Worm (Caenorhabditis elegans) whole organism, L4 larva: Measurements from ENCODE around the gene srsx-27.

ENCODE experiments used
- aly-2 ChIP-seq: sonication (generic microtip); optimal IDR thresholded peaks from 2 replicates; lab custom pipeline; 2018; ENCODE audit warnings: missing biosample characterization, missing genetic modification characterization
- ama-1 ChIP-seq: fragments of 150-350 bp; optimal IDR thresholded peaks from 2 replicates; lab custom pipeline; 2014; ENCODE audit warnings: inconsistent platforms, mixed read lengths
- dpl-1 ChIP-seq: fragments of 150-350 bp; optimal IDR thresholded peaks from 2 replicates; lab custom pipeline; 2014; ENCODE audit warnings: missing biosample characterization, missing genetic modification reagents, missing genetic modification characterization
- duxl-1 ChIP-seq: sonication (generic microtip); optimal IDR thresholded peaks from 2 replicates; lab custom pipeline; 2016; ENCODE audit warnings: mild to moderate bottlenecking, missing genetic modification characterization, moderate library complexity, missing compliant biosample characterization; ENCODE audit not compliant: poor library complexity
- dve-1 ChIP-seq: sonication (generic microtip); optimal IDR thresholded peaks from 2 replicates; lab custom pipeline; 2017; ENCODE audit warnings: antibody characterized with exemption, mild to moderate bottlenecking, missing genetic modification characterization, missing compliant biosample characterization; ENCODE audit not compliant: insufficient read depth
- egl-27 ChIP-seq: sonication (generic microtip); optimal IDR thresholded peaks from 3 replicates; lab custom pipeline; 2017; ENCODE audit warnings: missing biosample characterization, missing genetic modification reagents, missing genetic modification characterization
- jun-1 ChIP-seq: fragments of 150-350 bp; optimal IDR thresholded peaks from 2 replicates; lab custom pipeline; 2014; ENCODE audit warnings: missing biosample characterization, missing genetic modification reagents, missing genetic modification characterization
- lin-15B ChIP-seq: fragments of 150-350 bp; sonication (generic microtip); optimal IDR thresholded peaks from 3 replicates; lab custom pipeline; 2014; ENCODE audit warnings: missing biosample characterization, missing genetic modification characterization
- nhr-102 ChIP-seq: sonication (generic microtip); optimal IDR thresholded peaks from 2 replicates; lab custom pipeline; 2016; ENCODE audit warnings: mild to moderate bottlenecking, missing genetic modification characterization, moderate library complexity, missing compliant biosample characterization
- nhr-11 ChIP-seq: fragments of 150-350 bp; optimal IDR thresholded peaks from 2 replicates; lab custom pipeline; 2014; ENCODE audit warnings: missing biosample characterization, missing genetic modification characterization
- nhr-41 ChIP-seq: fragments of 200-800 bp; sonication (Bioruptor generic); IDR thresholded peaks from 2 replicates; pipeline ENCODE4 v1.3.6; 2022; ENCODE audit warnings: missing genetic modification reagents, missing genetic modification characterization, missing compliant biosample characterization
- set-16 ChIP-seq: fragments of 200-800 bp; sonication (Bioruptor generic); IDR thresholded peaks from 2 replicates; pipeline ENCODE4 v1.3.6; 2022; ENCODE audit warnings: missing genetic modification reagents, missing genetic modification characterization, missing compliant biosample characterization
- unc-39 ChIP-seq: sonication (generic microtip); optimal IDR thresholded peaks from 2 replicates; lab custom pipeline; 2017; ENCODE audit warnings: missing biosample characterization, missing genetic modification characterization
- unc-62 ChIP-seq, 3 experiments: fragments of 150-350 bp in 1 of 3; sonication (generic microtip); optimal IDR thresholded peaks in 2 of 3; peaks in 1 of 3; 1 replicate in 1 of 3; 2 replicates in 2 of 3; lab custom pipeline; 2014 to 2017; ENCODE audit warnings: missing biosample characterization in 3 of 3, missing genetic modification characterization in 3 of 3, missing genetic modification reagents in 3 of 3, missing genotype in 1 of 3

DNA sequence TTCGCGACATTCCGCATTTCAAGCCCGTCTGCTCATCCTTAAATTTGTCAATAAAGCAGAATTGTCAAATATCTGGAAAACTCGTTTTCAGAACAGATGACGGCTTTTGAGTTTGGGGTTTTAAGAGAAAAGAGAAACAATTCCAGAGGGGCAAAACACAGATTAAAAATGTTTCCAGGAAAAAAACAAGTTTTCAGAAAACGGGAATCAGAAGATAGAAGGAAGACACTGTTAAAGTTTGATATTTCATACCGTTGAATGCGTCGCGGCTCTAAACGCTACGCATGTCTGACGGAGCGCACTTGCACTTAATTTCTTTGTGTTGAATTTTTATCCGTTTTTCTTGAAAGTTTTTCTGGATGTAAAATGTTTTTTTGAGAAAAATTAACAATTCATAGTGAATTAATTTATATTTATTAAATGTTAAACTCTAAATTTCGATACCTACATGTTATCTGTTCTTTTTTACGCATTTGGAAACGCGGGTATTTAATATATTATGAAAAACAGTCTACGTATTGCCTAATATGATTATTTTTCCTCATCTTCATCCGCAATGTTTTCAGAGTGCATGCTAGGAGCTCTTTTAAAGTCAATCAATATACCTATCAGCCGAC lies 15.6 kb upstream of the srsx-27 start, which contains the start of the genes C08B6.18, wdr-20 and C08B6.8:
- TF ChIP-seq jun-1 (tag; lab: Kevin White, UChicago) (no peak), aly-2 (no peak), nhr-102 (tag; lab: Kevin White, UChicago) (no peak), dpl-1 (GFP tag; lab: Kevin White, UChicago) (no peak), unc-39 (tag; lab: Kevin White, UChicago) (no peak), set-16 (no peak), ama-1 (lab: Kevin White, UChicago) (no peak), nhr-11 (no peak), nhr-41 (GFP tag; lab: Robert Waterston, UW) (no peak), dve-1 (tag; lab: Kevin White, UChicago) (no peak), duxl-1 (tag; lab: Kevin White, UChicago) (no peak), egl-27 (no peak), lin-15B (tag; lab: Kevin White, UChicago) (no peak), unc-62 (GFP tag; optimal IDR thresholded peaks at IDR 0.05 in 1 of 2; lab: Kevin White, UChicago) (no peak), unc-62 (tag; optimal IDR thresholded peaks at IDR 0.05; lab: Kevin White, UChicago) (no peak)
